Worm (Caenorhabditis elegans) whole organism, L2 larva: ENCODE data around the gene cpr-5.

Experiments
- C34F6.9 ChIP-seq: fragments of 150-350 bp; optimal IDR thresholded peaks from 2 replicates; lab custom pipeline; 2014; ENCODE audit warnings: missing biosample characterization, missing genetic modification characterization
- F13H6.1 ChIP-seq: sonication (generic microtip); optimal IDR thresholded peaks from 2 replicates; lab custom pipeline; 2016; ENCODE audit warnings: missing genetic modification characterization, missing compliant biosample characterization
- R02D3.7 ChIP-seq: fragments of 150-350 bp; optimal IDR thresholded peaks from 2 replicates; lab custom pipeline; 2014; ENCODE audit warnings: missing biosample characterization, missing genetic modification characterization
- Y55F3AM.14 ChIP-seq: fragments of 200-800 bp; sonication (Bioruptor generic); optimal IDR thresholded peaks from 2 replicates; lab custom pipeline; 2018; ENCODE audit warnings: mild to moderate bottlenecking, missing genetic modification characterization, missing compliant biosample characterization
- ZK546.5 ChIP-seq: sonication (generic microtip); optimal IDR thresholded peaks from 2 replicates; lab custom pipeline; 2017; ENCODE audit warnings: missing biosample characterization, missing genetic modification characterization
- alr-1 ChIP-seq: fragments of 150-350 bp; optimal IDR thresholded peaks from 2 replicates; lab custom pipeline; 2014; ENCODE audit warnings: missing biosample characterization, missing genetic modification characterization
- aly-2 ChIP-seq: fragments of 150-350 bp; optimal IDR thresholded peaks from 2 replicates; lab custom pipeline; 2014; ENCODE audit warnings: missing biosample characterization, missing genetic modification characterization
- ama-1 ChIP-seq: fragments of 150-350 bp; optimal IDR thresholded peaks from 2 replicates; lab custom pipeline; 2018; ENCODE audit warnings: inconsistent platforms
- blmp-1 ChIP-seq: sonication (generic microtip); optimal IDR thresholded peaks from 2 replicates; lab custom pipeline; 2017; ENCODE audit warnings: missing genetic modification characterization, mild to moderate bottlenecking, missing compliant biosample characterization, antibody characterized with exemption, moderate library complexity; ENCODE audit not compliant: insufficient read depth
- ceh-16 ChIP-seq: fragments of 150-350 bp; optimal IDR thresholded peaks from 2 replicates; lab custom pipeline; 2014; ENCODE audit warnings: missing biosample characterization, missing genetic modification characterization
- ceh-82 ChIP-seq: fragments of 150-350 bp; optimal IDR thresholded peaks from 2 replicates; lab custom pipeline; 2014; ENCODE audit warnings: missing biosample characterization, missing genetic modification characterization
- crh-2 ChIP-seq: sonication (generic microtip); optimal IDR thresholded peaks from 2 replicates; lab custom pipeline; 2017; ENCODE audit warnings: missing biosample characterization, missing genetic modification characterization
- dmd-4 ChIP-seq: sonication (generic microtip); optimal IDR thresholded peaks from 2 replicates; lab custom pipeline; 2017; ENCODE audit warnings: missing biosample characterization, missing genetic modification characterization
- egl-27 ChIP-seq: sonication (generic microtip); optimal IDR thresholded peaks from 3 replicates; lab custom pipeline; 2017; ENCODE audit warnings: missing biosample characterization, missing genetic modification reagents, missing genetic modification characterization
- elt-1 ChIP-seq: fragments of 150-350 bp; optimal IDR thresholded peaks from 2 replicates; lab custom pipeline; 2014; ENCODE audit warnings: missing biosample characterization, missing genetic modification characterization
- elt-3 ChIP-seq: sonication (generic microtip); optimal IDR thresholded peaks from 2 replicates; lab custom pipeline; 2017; ENCODE audit warnings: missing biosample characterization, missing genetic modification characterization
- gmeb-1 ChIP-seq: fragments of 150-350 bp; optimal IDR thresholded peaks from 2 replicates; lab custom pipeline; 2014; ENCODE audit warnings: missing biosample characterization, missing genetic modification characterization
- lin-11 ChIP-seq: fragments of 150-350 bp; sonication (generic microtip); optimal IDR thresholded peaks from 2 replicates; lab custom pipeline; 2014; ENCODE audit warnings: missing biosample characterization, missing genetic modification characterization, inconsistent platforms, mixed read lengths
- lin-13 ChIP-seq: fragments of 150-350 bp; optimal IDR thresholded peaks from 2 replicates; lab custom pipeline; 2014; ENCODE audit warnings: missing biosample characterization, missing genetic modification reagents, missing genetic modification characterization
- lin-39 ChIP-seq: fragments of 150-350 bp; optimal IDR thresholded peaks from 2 replicates; lab custom pipeline; 2014; ENCODE audit warnings: missing biosample characterization, missing genetic modification reagents, missing genetic modification characterization
- lsy-2 ChIP-seq, 2 experiments: fragments of 150-350 bp in 1 of 2; sonication (generic microtip) in 1 of 2; optimal IDR thresholded peaks; 2 replicates each; lab custom pipeline; 2014 to 2017; ENCODE audit warnings: missing biosample characterization in 2 of 2, missing genetic modification characterization in 2 of 2
- mab-5 ChIP-seq: fragments of 150-350 bp; optimal IDR thresholded peaks from 2 replicates; lab custom pipeline; 2014; ENCODE audit warnings: missing biosample characterization, missing genetic modification characterization
- mbf-1 ChIP-seq: sonication (generic microtip); optimal IDR thresholded peaks from 2 replicates; lab custom pipeline; 2017; ENCODE audit warnings: missing biosample characterization, missing genetic modification characterization
- mdl-1 ChIP-seq, 2 experiments: fragments of 150-350 bp in 1 of 2; sonication (generic microtip) in 1 of 2; optimal IDR thresholded peaks; 2 replicates each; lab custom pipeline; 2017; ENCODE audit warnings: missing biosample characterization in 2 of 2, missing genetic modification characterization in 2 of 2
- nhr-10 ChIP-seq: sonication (generic microtip); optimal IDR thresholded peaks from 2 replicates; lab custom pipeline; 2017; ENCODE audit warnings: missing biosample characterization, missing genetic modification characterization
- nhr-11 ChIP-seq: fragments of 150-350 bp; optimal IDR thresholded peaks from 2 replicates; lab custom pipeline; 2014; ENCODE audit warnings: missing biosample characterization, missing genetic modification characterization
- nhr-12 ChIP-seq: fragments of 150-350 bp; optimal IDR thresholded peaks from 2 replicates; lab custom pipeline; 2014; ENCODE audit warnings: missing biosample characterization, missing genetic modification characterization
- nhr-129 ChIP-seq: fragments of 150-350 bp; optimal IDR thresholded peaks from 2 replicates; lab custom pipeline; 2014; ENCODE audit warnings: missing biosample characterization, missing genetic modification characterization
- nhr-21 ChIP-seq: fragments of 150-350 bp; optimal IDR thresholded peaks from 2 replicates; lab custom pipeline; 2014; ENCODE audit warnings: missing biosample characterization, missing genetic modification characterization
- nhr-23 ChIP-seq: fragments of 150-350 bp; optimal IDR thresholded peaks from 2 replicates; lab custom pipeline; 2014; ENCODE audit warnings: missing biosample characterization, missing genetic modification reagents, missing genetic modification characterization
- nhr-237 ChIP-seq: fragments of 150-350 bp; optimal IDR thresholded peaks from 2 replicates; lab custom pipeline; 2014; ENCODE audit warnings: missing biosample characterization, missing genetic modification characterization
- nhr-25 ChIP-seq: fragments of 150-350 bp; sonication (generic microtip); optimal IDR thresholded peaks from 3 replicates; lab custom pipeline; 2014; ENCODE audit warnings: missing biosample characterization, missing genetic modification characterization
- nhr-6 ChIP-seq: fragments of 150-350 bp; optimal IDR thresholded peaks from 2 replicates; lab custom pipeline; 2014; ENCODE audit warnings: missing biosample characterization, missing genetic modification characterization
- peb-1 ChIP-seq: fragments of 150-350 bp; optimal IDR thresholded peaks from 2 replicates; lab custom pipeline; 2014; ENCODE audit warnings: missing biosample characterization, missing genetic modification characterization
- sem-4 ChIP-seq: fragments of 150-350 bp; optimal IDR thresholded peaks from 2 replicates; lab custom pipeline; 2014; ENCODE audit warnings: missing biosample characterization, missing genetic modification reagents, missing genetic modification characterization
- skn-1 ChIP-seq: sonication (generic microtip); optimal IDR thresholded peaks from 2 replicates; lab custom pipeline; 2017; ENCODE audit warnings: missing biosample characterization, missing genetic modification characterization
- sma-3 ChIP-seq: sonication (generic microtip); optimal IDR thresholded peaks from 2 replicates; lab custom pipeline; 2016; ENCODE audit warnings: missing genetic modification reagents, missing genetic modification characterization, missing compliant biosample characterization
- sma-9 ChIP-seq, 2 experiments: fragments of 150-350 bp in 1 of 2; sonication (generic microtip) in 1 of 2; optimal IDR thresholded peaks; 2 replicates each; lab custom pipeline; 2014 to 2016; ENCODE audit warnings: missing genetic modification characterization in 2 of 2, mild to moderate bottlenecking in 1 of 2, missing biosample characterization in 1 of 2, missing compliant biosample characterization in 1 of 2, missing genetic modification reagents in 1 of 2, moderate library complexity in 1 of 2
- snpc-4 ChIP-seq: fragments of 150-350 bp; optimal IDR thresholded peaks from 2 replicates; lab custom pipeline; 2014; ENCODE audit warnings: missing biosample characterization, missing genetic modification characterization
- unc-39 ChIP-seq: fragments of 150-350 bp; optimal IDR thresholded peaks from 2 replicates; lab custom pipeline; 2014; ENCODE audit warnings: missing biosample characterization, missing genetic modification characterization
- unc-62 ChIP-seq: fragments of 150-350 bp; optimal IDR thresholded peaks from 2 replicates; lab custom pipeline; 2014; ENCODE audit warnings: missing biosample characterization, missing genetic modification reagents, missing genetic modification characterization
- zag-1 ChIP-seq: fragments of 150-350 bp; optimal IDR thresholded peaks from 2 replicates; lab custom pipeline; 2014; ENCODE audit warnings: missing biosample characterization, missing genetic modification characterization
- ztf-1 ChIP-seq: fragments of 200-800 bp; sonication (Bioruptor generic); conservative IDR thresholded peaks from 2 replicates; pipeline ENCODE4 v1.3.6; 2022; ENCODE audit warnings: missing genetic modification characterization, missing compliant biosample characterization
- ztf-11 ChIP-seq: sonication (generic microtip); optimal IDR thresholded peaks from 2 replicates; lab custom pipeline; 2017; ENCODE audit warnings: missing biosample characterization, missing genetic modification characterization
- ztf-4 ChIP-seq: fragments of 150-350 bp; optimal IDR thresholded peaks from 2 replicates; lab custom pipeline; 2014; ENCODE audit warnings: missing biosample characterization, missing genetic modification characterization

Gene cpr-5

ce11 chrV:1154472-1155278, 20.8 kb upstream of the cpr-5 start:
- TF ChIP-seq sem-4 (tag; lab: Kevin White, UChicago) (no peak), crh-2 (tag; lab: Kevin White, UChicago) (no peak), ztf-11 (tag; lab: Kevin White, UChicago) (no peak), ztf-4 (peak; percentile 24), Y55F3AM.14 (GFP tag; lab: Kevin White, UChicago) (peak; percentile 81), nhr-6 (no peak), nhr-10 (tag; lab: Kevin White, UChicago) (no peak), elt-3 (tag; lab: Kevin White, UChicago) (no peak), sma-9 (GFP tag; optimal IDR thresholded peaks at IDR 0.05; lab: Kevin White, UChicago) (peak; percentile 25), sma-9 (tag; optimal IDR thresholded peaks at IDR 0.05; lab: Kevin White, UChicago) (no peak), blmp-1 (tag; lab: Kevin White, UChicago) (peak; percentile 2), peb-1 (tag; lab: Kevin White, UChicago) (no peak), lin-11 (no peak), nhr-11 (tag; lab: Kevin White, UChicago) (no peak), lsy-2 (tag; optimal IDR thresholded peaks at IDR 0.05; lab: Kevin White, UChicago) (no peak), nhr-129 (tag; lab: Kevin White, UChicago) (no peak), sma-3 (GFP tag; lab: Kevin White, UChicago) (peak; percentile 44), C34F6.9 (tag; lab: Kevin White, UChicago) (no peak), elt-1 (tag; lab: Kevin White, UChicago) (no peak), lin-39 (tag; lab: Kevin White, UChicago) (no peak), unc-62 (no peak), nhr-21 (tag; lab: Kevin White, UChicago) (peak; percentile 40), snpc-4 (tag; lab: Kevin White, UChicago) (no peak), zag-1 (no peak), nhr-12 (no peak), ama-1 (peak; percentile 36), gmeb-1 (tag; lab: Kevin White, UChicago) (no peak), mbf-1 (tag; lab: Kevin White, UChicago) (no peak), R02D3.7 (tag; lab: Kevin White, UChicago) (no peak), mdl-1 (tag; optimal IDR thresholded peaks at IDR 0.05; lab: Kevin White, UChicago) (no peak), F13H6.1 (tag; lab: Kevin White, UChicago) (peak; percentile 26), dmd-4 (tag; lab: Kevin White, UChicago) (no peak), ztf-1 (GFP tag; lab: Robert Waterston, UW) (no peak), nhr-23 (tag; lab: Kevin White, UChicago) (no peak), nhr-25 (tag; lab: Kevin White, UChicago) (peak; percentile 38), nhr-237 (no peak)

- no peak for TF ChIP-seq nhr-6
- peak; percentile 43 for TF ChIP-seq snpc-4 (tag; lab: Kevin White, UChicago)
- TF ChIP-seq nhr-10 (tag; lab: Kevin White, UChicago), result no peak
- TF ChIP-seq ztf-1 (GFP tag; lab: Robert Waterston, UW), result no peak
- TF ChIP-seq nhr-11 (tag; lab: Kevin White, UChicago), result peak; percentile 60
- peak; percentile 93 for TF ChIP-seq alr-1 (tag; lab: Kevin White, UChicago)
- peak; percentile 76 for TF ChIP-seq Y55F3AM.14 (GFP tag; lab: Kevin White, UChicago)
- TF ChIP-seq C34F6.9 (tag; lab: Kevin White, UChicago), result peak; percentile 59
- no peak for TF ChIP-seq ceh-16 (tag; lab: Kevin White, UChicago)
- TF ChIP-seq dmd-4 (tag; lab: Kevin White, UChicago), result no peak
- no peak for TF ChIP-seq lin-39 (tag; lab: Kevin White, UChicago)
- peak; percentile 42 for TF ChIP-seq lin-11
- TF ChIP-seq egl-27 (tag; lab: Kevin White, UChicago), result peak; percentile 50
- no peak for TF ChIP-seq mbf-1 (tag; lab: Kevin White, UChicago)
- no peak for TF ChIP-seq R02D3.7 (tag; lab: Kevin White, UChicago)
- peak; percentile 11 to 64 for TF ChIP-seq mdl-1 (tag; optimal IDR thresholded peaks at IDR 0.05; lab: Kevin White, UChicago)
- no peak for TF ChIP-seq unc-39 (tag; lab: Kevin White, UChicago)
- no peak for TF ChIP-seq skn-1
- no peak for TF ChIP-seq nhr-21 (tag; lab: Kevin White, UChicago)
- TF ChIP-seq sma-3 (GFP tag; lab: Kevin White, UChicago), result no peak
- TF ChIP-seq ztf-11 (tag; lab: Kevin White, UChicago), result no peak
- no peak for TF ChIP-seq unc-62
- TF ChIP-seq crh-2 (tag; lab: Kevin White, UChicago), result peak; percentile 56
- no peak for TF ChIP-seq peb-1 (tag; lab: Kevin White, UChicago)
- no peak for TF ChIP-seq gmeb-1 (tag; lab: Kevin White, UChicago)
- peak; percentile 71 for TF ChIP-seq nhr-129 (tag; lab: Kevin White, UChicago)
- no peak for TF ChIP-seq ZK546.5 (tag; lab: Kevin White, UChicago)
- no peak for TF ChIP-seq sem-4 (tag; lab: Kevin White, UChicago)
- TF ChIP-seq nhr-23 (tag; lab: Kevin White, UChicago), result no peak
- no peak for TF ChIP-seq nhr-12
- peak; percentile 41 for TF ChIP-seq F13H6.1 (tag; lab: Kevin White, UChicago)
- TF ChIP-seq zag-1, result peak; percentile 24
- no peak for TF ChIP-seq blmp-1 (tag; lab: Kevin White, UChicago)
- TF ChIP-seq lin-13 (GFP tag; lab: Kevin White, UChicago), result peak; percentile 45
- TF ChIP-seq aly-2 (tag; lab: Kevin White, UChicago), result no peak
- TF ChIP-seq elt-3 (tag; lab: Kevin White, UChicago), result no peak
- no peak for TF ChIP-seq elt-1 (tag; lab: Kevin White, UChicago)
- no peak for TF ChIP-seq ceh-82 (tag; lab: Kevin White, UChicago)
- TF ChIP-seq mab-5 (tag; lab: Kevin White, UChicago), result no peak
- TF ChIP-seq ama-1, result no peak
- no peak for TF ChIP-seq nhr-237
- peak; percentile 52 for TF ChIP-seq ztf-4
These were observed 20.1 kb upstream of the cpr-5 start for ce11 chrV:1153925-1154324.
